Worm (Caenorhabditis elegans): ENCODE results near the gene srg-15.

The srg-15 gene

ce11 chrII:8685623-8686022 is 24.6 kb downstream of the srg-15 start, which contains the start of gene C34C6.9:
TSS of gene C34C6.9 (plus strand) at chrII:8685923.
- TF ChIP-seq dpl-1 (GFP tag; optimal IDR thresholded peaks at IDR 0.05) (no peak), aha-1 (tag) (peak; percentile 39), spr-1 (tag; optimal IDR thresholded peaks at IDR 0.05) (no peak), F10B5.3 (tag; optimal IDR thresholded peaks at IDR 0.05) (no peak), lin-38 (GFP tag; IDR thresholded peaks at IDR 0.05) (no peak), daf-16 (GFP tag; optimal IDR thresholded peaks at IDR 0.05) (no peak), daf-16 (tag; optimal IDR thresholded peaks at IDR 0.05) (no peak), nhr-48 (tag; optimal IDR thresholded peaks at IDR 0.05) (no peak), nhr-41 (GFP tag; IDR thresholded peaks at IDR 0.05) (no peak)

DNA sequence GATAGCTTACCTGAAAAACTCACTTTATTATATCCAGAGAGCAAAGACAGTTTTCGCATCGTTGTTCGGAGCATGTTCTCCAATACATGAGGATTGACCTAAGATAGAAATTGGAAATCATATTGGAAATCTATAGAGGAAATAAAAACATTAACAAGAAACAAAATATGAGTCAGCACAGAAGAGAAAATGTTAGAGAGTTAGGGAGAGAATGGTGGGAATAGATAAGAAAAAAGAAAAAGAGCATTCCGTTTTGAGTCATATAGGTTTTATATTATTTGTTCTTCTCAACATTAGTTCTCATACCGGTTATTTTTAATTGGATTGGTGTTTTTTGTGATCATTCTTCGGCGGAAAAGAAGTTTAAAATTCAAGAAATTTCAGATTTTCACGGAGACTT is 25.4 kb downstream of the srg-15 start, which contains the start of gene hgap-2:
Gene hgap-2 (minus strand): TSS at position 101 of the 400 bp plus-strand sequence.
- TF ChIP-seq lir-3 (tag; optimal IDR thresholded peaks at IDR 0.05) (no peak), nhr-6 (tag; optimal IDR thresholded peaks at IDR 0.05) (peak; percentile 25), mdt-29 (GFP tag; IDR thresholded peaks at IDR 0.05) (no peak)

DNA sequence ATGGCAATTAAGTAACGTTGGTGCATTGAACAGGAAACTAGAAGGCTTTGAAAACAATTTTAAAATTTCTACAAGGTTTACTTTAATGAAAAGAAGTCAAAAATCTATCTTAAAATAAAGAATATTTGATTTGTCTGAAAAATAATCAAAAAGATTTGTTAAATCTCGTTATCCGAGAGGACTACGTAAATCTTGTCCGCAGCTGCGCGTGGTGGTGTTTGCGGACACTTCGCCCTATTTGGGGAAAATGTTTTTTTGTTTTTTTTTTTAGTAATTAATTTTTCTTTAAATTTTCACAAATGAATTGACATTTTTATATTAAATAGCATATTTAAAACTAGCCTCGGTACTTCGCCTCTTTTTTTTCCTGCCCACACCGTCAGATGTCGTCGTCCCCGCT is 26.3 kb downstream of the srg-15 start:
- TF ChIP-seq mep-1 (tag; optimal IDR thresholded peaks at IDR 0.05) (peak; percentile 66), pqm-1 (tag; optimal IDR thresholded peaks at IDR 0.05) (no peak), dmd-6 (GFP tag; IDR thresholded peaks at IDR 0.05) (0 out of 2 replicates have a peak, but pooled peaks have one; percentile 25), dve-1 (tag; optimal IDR thresholded peaks at IDR 0.05; ENCODE audit: insufficient read depth) (peak; percentile 13), dpl-1 (GFP tag; optimal IDR thresholded peaks at IDR 0.05) (peak; percentile 22), lsy-2 (tag; optimal IDR thresholded peaks at IDR 0.05) (peak in 1 of 2 experiments; percentile 81), aly-2 (tag; optimal IDR thresholded peaks at IDR 0.05) (no peak), aha-1 (tag) (peak; percentile 8), Y105C5A.15 (GFP tag; IDR thresholded peaks at IDR 0.05) (no peak), mes-2 (tag; optimal IDR thresholded peaks at IDR 0.05; ENCODE audit: poor library complexity, severe bottlenecking) (peak; percentile 79), ama-1 (optimal IDR thresholded peaks at IDR 0.05) (no peak)

- no peak for TF ChIP-seq unc-39 (tag; optimal IDR thresholded peaks at IDR 0.05)
- no peak for TF ChIP-seq nhr-237 (tag; optimal IDR thresholded peaks at IDR 0.05)
- TF ChIP-seq hlh-11 (tag; optimal IDR thresholded peaks at IDR 0.05) = peak; percentile 2
- no peak for TF ChIP-seq daf-16 (GFP tag; optimal IDR thresholded peaks at IDR 0.05)
- peak; percentile 65 for TF ChIP-seq daf-16 (tag; optimal IDR thresholded peaks at IDR 0.05)
- TF ChIP-seq aha-1 (tag) = no peak
- TF ChIP-seq lir-3 (tag; optimal IDR thresholded peaks at IDR 0.05) = no peak
- peak; percentile 40 for TF ChIP-seq pqm-1 (tag; optimal IDR thresholded peaks at IDR 0.05)
- no peak for TF ChIP-seq lin-29 (GFP tag; IDR thresholded peaks at IDR 0.05)
- peak; percentile 38 for TF ChIP-seq dve-1 (tag; optimal IDR thresholded peaks at IDR 0.05; ENCODE audit: insufficient read depth)
- TF ChIP-seq mdt-29 (GFP tag; IDR thresholded peaks at IDR 0.05) = no peak
Measured at ce11 chrII:8679799-8680198, 30.4 kb downstream of the srg-15 start.

- TF ChIP-seq unc-62 (GFP tag; optimal IDR thresholded peaks at IDR 0.05 in 1 of 2) (peak in 1 of 2 experiments; percentile 88), unc-62 (tag; optimal IDR thresholded peaks at IDR 0.05) (no peak), R02D3.7 (tag; optimal IDR thresholded peaks at IDR 0.05) (no peak)
Measured at ce11 chrII:8675369-8675768, 34.8 kb downstream of the srg-15 start.

DNA sequence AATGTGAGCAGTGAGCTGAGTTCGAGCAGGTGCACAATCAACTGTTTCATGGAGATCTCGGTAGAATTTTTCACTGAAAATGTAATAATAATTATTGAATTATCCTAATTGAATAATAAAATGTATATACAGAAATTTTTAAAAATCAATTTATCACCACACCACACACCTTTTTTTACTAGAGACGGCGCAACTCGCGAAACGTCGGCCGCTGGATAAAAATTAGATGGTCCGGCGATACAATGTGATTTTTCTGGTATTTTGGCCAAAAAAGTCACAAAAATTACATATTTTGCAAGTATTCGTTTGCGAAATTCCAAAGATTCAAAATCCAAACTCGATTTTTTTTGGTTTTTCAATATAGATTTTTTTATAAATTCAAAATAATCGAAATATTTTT is 39.4 kb downstream of the srg-15 start:
- peak; percentile 25; the same call in 1 of the 2 replicates for TF ChIP-seq lin-38 (GFP tag; IDR thresholded peaks at IDR 0.05)
- no peak for TF ChIP-seq skn-1 (tag; optimal IDR thresholded peaks at IDR 0.05)

DNA sequence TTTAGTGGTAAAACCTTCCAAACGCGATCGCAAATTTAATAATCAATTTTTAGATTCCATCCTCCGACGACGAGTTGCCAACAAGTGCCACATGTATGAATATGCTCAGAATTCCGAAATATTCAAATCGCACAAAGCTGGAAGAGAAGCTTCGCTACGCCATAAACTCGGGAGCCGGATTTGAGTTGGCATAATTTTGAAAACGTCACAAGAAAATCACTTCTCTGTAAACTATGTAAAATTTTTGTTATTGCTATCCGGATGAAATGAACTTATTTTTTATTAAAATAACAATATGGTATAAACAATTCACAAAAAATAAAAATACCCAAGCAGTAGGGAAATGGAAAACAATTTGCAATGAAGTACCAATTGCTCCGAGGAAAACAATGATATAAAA is 41.3 kb downstream of the srg-15 start:
- TF ChIP-seq arid-1 (GFP tag; conservative IDR thresholded peaks at IDR 0.05) = no peak
- TF ChIP-seq unc-39 (tag; optimal IDR thresholded peaks at IDR 0.05) = no peak
- TF ChIP-seq F49E8.2 (tag; optimal IDR thresholded peaks at IDR 0.05; ENCODE audit: borderline replicate concordance) = no peak
- no peak for TF ChIP-seq ceh-82 (tag; optimal IDR thresholded peaks at IDR 0.05)
- no peak for TF ChIP-seq T26A8.4 (GFP tag; IDR thresholded peaks at IDR 0.05)
- TF ChIP-seq spr-1 (tag; optimal IDR thresholded peaks at IDR 0.05) = no peak
- TF ChIP-seq daf-16 (GFP tag; optimal IDR thresholded peaks at IDR 0.05) = no peak
- no peak for TF ChIP-seq daf-16 (tag; optimal IDR thresholded peaks at IDR 0.05)
- TF ChIP-seq daf-12 (tag; optimal IDR thresholded peaks at IDR 0.05) = no peak
- no peak for TF ChIP-seq zag-1 (tag; optimal IDR thresholded peaks at IDR 0.05)
- no peak for TF ChIP-seq skn-1 (tag; optimal IDR thresholded peaks at IDR 0.05)
- TF ChIP-seq snpc-4 (tag; optimal IDR thresholded peaks at IDR 0.05) = no peak
- no peak for TF ChIP-seq ctbp-1 (GFP tag; IDR thresholded peaks at IDR 0.05)
- no peak for TF ChIP-seq set-16 (GFP tag; IDR thresholded peaks at IDR 0.05)
- no peak for TF ChIP-seq zip-11 (GFP tag; IDR thresholded peaks at IDR 0.05)
- TF ChIP-seq aly-2 (tag; optimal IDR thresholded peaks at IDR 0.05) = no peak
- no peak for TF ChIP-seq ZK546.5 (tag; optimal IDR thresholded peaks at IDR 0.05)
- TF ChIP-seq ama-1 (optimal IDR thresholded peaks at IDR 0.05) = no peak
- TF ChIP-seq nhr-111 (GFP tag; optimal IDR thresholded peaks at IDR 0.05) = no peak

Measured in whole organism, L4 larva.